Fruit fly (Drosophila melanogaster) whole organism, prepupa: ENCODE measurements around the gene dlp.
A peak's percentile ranks its signal among the peaks of the same experiment; 100 is the strongest.

Source experiments
- Blimp-1 ChIP-seq: fragments of 200-800 bp; sonication (Bioruptor generic); optimal IDR thresholded peaks from 3 replicates; lab custom pipeline; 2017; ENCODE audit warnings: missing biosample characterization, missing genetic modification characterization, mild to moderate bottlenecking, moderate library complexity, missing genetic modification reagents
- CG10631 ChIP-seq: fragments of 200-800 bp; sonication (Bioruptor generic); optimal IDR thresholded peaks from 2 replicates; lab custom pipeline; 2016; ENCODE audit warnings: missing biosample characterization, missing genetic modification characterization
- CG10669 ChIP-seq: fragments of 200-800 bp; sonication (Bioruptor generic); optimal IDR thresholded peaks from 3 replicates; lab custom pipeline; 2018; ENCODE audit warnings: missing biosample characterization, mild to moderate bottlenecking, missing genetic modification characterization, moderate library complexity
- CG11762 ChIP-seq: fragments of 200-800 bp; sonication (Bioruptor generic); optimal IDR thresholded peaks from 3 replicates; lab custom pipeline; 2016; ENCODE audit warnings: missing biosample characterization, missing genetic modification characterization; ENCODE audit not compliant: insufficient read depth
- CG15336 ChIP-seq: fragments of 200-800 bp; sonication (Bioruptor generic); IDR thresholded peaks from 2 replicates; pipeline ENCODE4 v1.3.6; 2022; ENCODE audit warnings: missing biosample characterization, missing genetic modification characterization
- CG1621 ChIP-seq: fragments of 200-800 bp; sonication (Bioruptor generic); optimal IDR thresholded peaks from 3 replicates; lab custom pipeline; 2018; ENCODE audit warnings: missing biosample characterization, mild to moderate bottlenecking, missing genetic modification characterization
- CG16779 ChIP-seq: fragments of 200-800 bp; sonication (Bioruptor generic); optimal IDR thresholded peaks from 3 replicates; lab custom pipeline; 2017; ENCODE audit warnings: missing biosample characterization, mild to moderate bottlenecking, missing genetic modification characterization
- CG3032 ChIP-seq: fragments of 200-800 bp; optimal IDR thresholded peaks from 2 replicates; lab custom pipeline; 2019; ENCODE audit warnings: missing biosample characterization, mild to moderate bottlenecking, missing genetic modification characterization, moderate library complexity
- CG31627 ChIP-seq: fragments of 200-800 bp; sonication (Bioruptor generic); optimal IDR thresholded peaks from 3 replicates; lab custom pipeline; 2016; ENCODE audit warnings: missing biosample characterization, missing genetic modification characterization
- CG32006 ChIP-seq: fragments of 200-800 bp; sonication (Bioruptor generic); optimal IDR thresholded peaks from 3 replicates; lab custom pipeline; 2017; ENCODE audit warnings: missing biosample characterization, mild to moderate bottlenecking, missing genetic modification characterization
- CG34406 ChIP-seq: fragments of 200-800 bp; sonication (Bioruptor generic); optimal IDR thresholded peaks from 3 replicates; lab custom pipeline; 2016; ENCODE audit warnings: missing biosample characterization, missing genetic modification characterization
- CG4318 ChIP-seq: fragments of 200-800 bp; sonication (Bioruptor generic); optimal IDR thresholded peaks from 3 replicates; lab custom pipeline; 2017; ENCODE audit warnings: missing biosample characterization, mild to moderate bottlenecking, missing genetic modification characterization
- CG6163 ChIP-seq: fragments of 200-800 bp; sonication (Bioruptor generic); IDR thresholded peaks from 3 replicates; pipeline ENCODE4 v1.3.6; 2022; ENCODE audit warnings: missing biosample characterization, missing genetic modification characterization
- CG6276 ChIP-seq: fragments of 200-800 bp; sonication (Bioruptor generic); optimal IDR thresholded peaks from 2 replicates; lab custom pipeline; 2017; ENCODE audit warnings: missing biosample characterization, mild to moderate bottlenecking, missing genetic modification characterization
- CG6792 ChIP-seq: fragments of 200-800 bp; sonication (Bioruptor generic); optimal IDR thresholded peaks from 3 replicates; lab custom pipeline; 2016; ENCODE audit warnings: missing biosample characterization, missing genetic modification characterization
- CG6808 ChIP-seq: fragments of 200-800 bp; sonication (Bioruptor generic); optimal IDR thresholded peaks from 3 replicates; lab custom pipeline; 2017; ENCODE audit warnings: missing biosample characterization, missing genetic modification characterization, mild to moderate bottlenecking, moderate library complexity, missing genetic modification reagents
- CG8119 ChIP-seq: fragments of 200-800 bp; sonication (Bioruptor generic); IDR thresholded peaks from 3 replicates; pipeline ENCODE4 v1.3.6; 2022; ENCODE audit warnings: missing biosample characterization, missing genetic modification characterization
- CG8319 ChIP-seq: fragments of 200-800 bp; sonication (Bioruptor generic); optimal IDR thresholded peaks from 3 replicates; lab custom pipeline; 2016; ENCODE audit warnings: missing biosample characterization, missing genetic modification characterization
- CG9139 ChIP-seq: fragments of 200-800 bp; sonication (Bioruptor generic); optimal IDR thresholded peaks from 3 replicates; lab custom pipeline; 2017; ENCODE audit warnings: missing biosample characterization, mild to moderate bottlenecking, missing genetic modification characterization
- Eip75B ChIP-seq: fragments of 200-800 bp; sonication (Bioruptor generic); optimal IDR thresholded peaks from 3 replicates; lab custom pipeline; 2016; ENCODE audit warnings: missing biosample characterization, missing genetic modification characterization
- Eip78C ChIP-seq: fragments of 200-800 bp; sonication (Bioruptor generic); peaks from one replicate; lab custom pipeline; 2016; ENCODE audit warnings: missing biosample characterization, missing genetic modification characterization
- Ets96B ChIP-seq: fragments of 200-800 bp; optimal IDR thresholded peaks from 2 replicates; lab custom pipeline; 2019; ENCODE audit warnings: missing biosample characterization, mild to moderate bottlenecking, missing genetic modification characterization, moderate library complexity
- Gug ChIP-seq: fragments of 200-800 bp; sonication (Bioruptor generic); IDR thresholded peaks from 2 replicates; pipeline ENCODE4 v1.3.6; 2022; ENCODE audit warnings: missing biosample characterization, missing genetic modification characterization
- Hr39 ChIP-seq: fragments of 200-800 bp; sonication (Bioruptor generic); optimal IDR thresholded peaks from 2 replicates; lab custom pipeline; 2016; ENCODE audit warnings: missing biosample characterization, missing genetic modification characterization
- Hr4 ChIP-seq: fragments of 200-800 bp; sonication (Bioruptor generic); optimal IDR thresholded peaks from 3 replicates; lab custom pipeline; 2016; ENCODE audit warnings: missing biosample characterization, missing genetic modification characterization
- Lpt ChIP-seq: fragments of 200-800 bp; sonication (Bioruptor generic); optimal IDR thresholded peaks from 3 replicates; lab custom pipeline; 2016; ENCODE audit warnings: missing biosample characterization, missing genetic modification characterization
- Met ChIP-seq: fragments of 200-800 bp; sonication (Bioruptor generic); optimal IDR thresholded peaks from 3 replicates; lab custom pipeline; 2016; ENCODE audit warnings: missing biosample characterization, missing genetic modification characterization
- OdsH ChIP-seq: fragments of 200-800 bp; sonication (Bioruptor generic); optimal IDR thresholded peaks from 3 replicates; lab custom pipeline; 2016; ENCODE audit warnings: missing biosample characterization, missing genetic modification characterization
- Smox ChIP-seq: fragments of 200-800 bp; sonication (Bioruptor generic); optimal IDR thresholded peaks from 3 replicates; lab custom pipeline; 2016; ENCODE audit warnings: missing biosample characterization, missing genetic modification characterization
- Sox14 ChIP-seq: fragments of 200-800 bp; sonication (Bioruptor generic); optimal IDR thresholded peaks from 3 replicates; lab custom pipeline; 2016; ENCODE audit warnings: missing biosample characterization, missing genetic modification characterization
- achi ChIP-seq: fragments of 200-800 bp; sonication (Bioruptor generic); optimal IDR thresholded peaks from 3 replicates; lab custom pipeline; 2016; ENCODE audit warnings: missing biosample characterization, missing genetic modification characterization
- acj6 ChIP-seq: fragments of 200-800 bp; sonication (Bioruptor generic); optimal IDR thresholded peaks from 3 replicates; lab custom pipeline; 2016; ENCODE audit warnings: missing biosample characterization, missing genetic modification characterization
- dsx ChIP-seq: fragments of 200-800 bp; optimal IDR thresholded peaks from 3 replicates; lab custom pipeline; 2019; ENCODE audit warnings: missing biosample characterization, mild to moderate bottlenecking, missing genetic modification characterization, moderate library complexity; ENCODE audit not compliant: poor library complexity, severe bottlenecking
- esn ChIP-seq: fragments of 200-800 bp; sonication (Bioruptor generic); optimal IDR thresholded peaks from 2 replicates; lab custom pipeline; 2016; ENCODE audit warnings: missing biosample characterization, mild to moderate bottlenecking, missing genetic modification characterization, moderate library complexity
- fd59A ChIP-seq: fragments of 200-800 bp; sonication (Bioruptor generic); optimal IDR thresholded peaks from 2 replicates; lab custom pipeline; 2017; ENCODE audit warnings: missing biosample characterization, mild to moderate bottlenecking, missing genetic modification characterization, missing genetic modification reagents
- fd85E ChIP-seq: fragments of 200-800 bp; sonication (Bioruptor generic); optimal IDR thresholded peaks from 3 replicates; lab custom pipeline; 2016; ENCODE audit warnings: missing biosample characterization, missing genetic modification characterization
- fkh ChIP-seq: fragments of 200-800 bp; sonication (Bioruptor generic); optimal IDR thresholded peaks from 3 replicates; lab custom pipeline; 2017; ENCODE audit warnings: missing biosample characterization, mild to moderate bottlenecking, missing genetic modification characterization, moderate library complexity
- lz ChIP-seq: fragments of 200-800 bp; sonication (Bioruptor generic); optimal IDR thresholded peaks from 3 replicates; lab custom pipeline; 2016; ENCODE audit warnings: missing biosample characterization, missing genetic modification characterization
- net ChIP-seq: fragments of 200-800 bp; sonication (Bioruptor generic); optimal IDR thresholded peaks from 3 replicates; lab custom pipeline; 2016; ENCODE audit warnings: missing biosample characterization, missing genetic modification characterization
- pdm3 ChIP-seq: fragments of 200-800 bp; sonication (Bioruptor generic); optimal IDR thresholded peaks from 3 replicates; lab custom pipeline; 2016; ENCODE audit warnings: missing biosample characterization, missing genetic modification characterization
- spab ChIP-seq: fragments of 200-800 bp; sonication (Bioruptor generic); optimal IDR thresholded peaks from 2 replicates; lab custom pipeline; 2017; ENCODE audit warnings: missing biosample characterization, mild to moderate bottlenecking, missing genetic modification characterization, missing genetic modification reagents
- ss ChIP-seq, 2 experiments: fragments of 200-800 bp; sonication (Bioruptor generic); optimal IDR thresholded peaks; 2 replicates in 1 of 2; 3 replicates in 1 of 2; lab custom pipeline; 2017 to 2018; ENCODE audit warnings: mild to moderate bottlenecking in 2 of 2, missing biosample characterization in 2 of 2, missing genetic modification characterization in 2 of 2, moderate library complexity in 1 of 2
- topi ChIP-seq: fragments of 200-800 bp; sonication (Bioruptor generic); optimal IDR thresholded peaks from 3 replicates; lab custom pipeline; 2016; ENCODE audit warnings: missing biosample characterization, missing genetic modification characterization
- vri ChIP-seq: fragments of 200-800 bp; sonication (Bioruptor generic); optimal IDR thresholded peaks from 3 replicates; lab custom pipeline; 2016; ENCODE audit warnings: missing biosample characterization, mild to moderate bottlenecking, missing genetic modification characterization

Gene dlp

DNA sequence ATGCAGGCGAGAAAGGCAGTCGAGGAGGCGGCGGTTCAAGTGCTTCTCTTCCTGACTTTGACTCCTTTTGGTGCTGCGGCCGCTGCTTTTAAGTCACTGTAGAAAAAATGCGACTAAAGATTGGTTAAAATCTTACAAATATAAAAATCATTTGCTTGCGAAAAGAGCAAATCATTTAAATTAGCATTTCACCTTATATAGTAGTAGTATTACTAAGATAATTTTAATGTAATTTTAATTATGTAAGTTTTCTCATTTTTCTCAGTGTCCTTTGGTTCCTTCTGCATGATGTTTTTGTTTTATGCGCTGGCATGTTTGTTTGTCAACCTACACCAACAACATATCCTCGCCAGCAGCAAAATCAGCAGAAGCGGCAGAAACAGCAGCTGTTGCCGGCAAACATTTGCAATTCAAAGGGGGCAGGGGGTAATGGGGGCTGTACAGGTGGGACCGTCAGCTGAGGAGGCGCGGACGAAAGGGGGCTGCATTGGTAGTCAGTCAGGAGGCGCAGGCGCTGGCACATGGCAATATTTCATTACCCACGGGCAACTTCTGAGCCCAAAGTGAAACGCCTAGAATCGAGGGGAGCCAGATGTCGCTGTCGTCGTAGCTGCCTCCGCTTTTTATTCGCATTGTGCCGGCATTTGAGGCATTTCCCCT lies 14.9 kb downstream of the dlp start (continued):
- peak; percentile 60 for TF ChIP-seq lz (GFP tag; lab: Kevin White, UChicago)
- TF ChIP-seq CG10631 = peak; percentile 83
- peak; percentile 57 for TF ChIP-seq CG34406 (GFP tag; lab: Kevin White, UChicago)
- peak; percentile 43 for TF ChIP-seq CG16779 (tag; lab: Kevin White, UChicago)
- TF ChIP-seq CG10669 (GFP tag; lab: Kevin White, UChicago) = peak; percentile 76
- TF ChIP-seq CG8119 (GFP tag; lab: Robert Waterston, UW) = peak; percentile 83
- peak; percentile 90 for TF ChIP-seq CG3032
- TF ChIP-seq CG4318 (GFP tag; lab: Kevin White, UChicago) = peak; percentile 43
- peak; percentile 65 for TF ChIP-seq CG32006 (GFP tag; lab: Kevin White, UChicago)
- TF ChIP-seq Hr39 = peak; percentile 38
- peak; percentile 67 for TF ChIP-seq acj6 (GFP tag; lab: Kevin White, UChicago)
- TF ChIP-seq CG6276 (GFP tag; lab: Kevin White, UChicago) = peak; percentile 23
- TF ChIP-seq fkh = no peak
- TF ChIP-seq net (GFP tag; lab: Kevin White, UChicago) = peak; percentile 60
- peak; percentile 75 for TF ChIP-seq CG6792

- TF ChIP-seq CG6808 (GFP tag; lab: Kevin White, UChicago) (peak; percentile 8), Hr39 (no peak), pdm3 (GFP tag; lab: Kevin White, UChicago) (peak; percentile 5), Lpt (no peak), Blimp-1 (GFP tag; lab: Kevin White, UChicago) (no peak), CG9139 (GFP tag; lab: Kevin White, UChicago) (no peak), CG8119 (GFP tag; lab: Robert Waterston, UW) (0 out of 3 replicates have a peak, but pooled peaks have one; percentile 19), CG10669 (GFP tag; lab: Kevin White, UChicago) (no peak), Hr4 (GFP tag; lab: Kevin White, UChicago) (peak; percentile 28), spab (GFP tag; lab: Kevin White, UChicago) (no peak), vri (GFP tag; lab: Kevin White, UChicago) (no peak), esn (GFP tag; lab: Kevin White, UChicago) (peak; percentile 15), Sox14 (peak; percentile 7), CG4318 (GFP tag; lab: Kevin White, UChicago) (peak; percentile 10), ss (GFP tag; optimal IDR thresholded peaks at IDR 0.05; lab: Kevin White, UChicago) (no peak), achi (GFP tag; lab: Kevin White, UChicago) (peak; percentile 30), Gug (GFP tag; lab: Robert Waterston, UW) (0 out of 2 replicates have a peak, but pooled peaks have one; percentile 29), CG16779 (tag; lab: Kevin White, UChicago) (no peak), lz (GFP tag; lab: Kevin White, UChicago) (no peak), fd85E (GFP tag; lab: Kevin White, UChicago) (no peak), CG8319 (GFP tag; lab: Kevin White, UChicago) (no peak), Met (GFP tag; lab: Kevin White, UChicago) (peak; percentile 14), CG10631 (peak; percentile 5), CG32006 (GFP tag; lab: Kevin White, UChicago) (peak; percentile 16), acj6 (GFP tag; lab: Kevin White, UChicago) (peak; percentile 20), CG6163 (no peak), Eip78C (GFP tag; lab: Kevin White, UChicago) (peak; percentile 67), Ets96B (peak; percentile 27), dsx (GFP tag; lab: Kevin White, UChicago) (no peak), CG1621 (no peak), OdsH (peak; percentile 19), Smox (no peak), CG31627 (peak; percentile 14), CG11762 (GFP tag; lab: Kevin White, UChicago) (no peak), CG15336 (GFP tag; lab: Robert Waterston, UW) (no peak), Eip75B (GFP tag; lab: Kevin White, UChicago) (peak; percentile 13), topi (GFP tag; lab: Kevin White, UChicago) (no peak), fd59A (GFP tag; lab: Kevin White, UChicago) (peak; percentile 3)
- TF ChIP-seq, all 60 proteins: peak for 19
Observed at dm6 chr3L:14648922-14649321, 16.5 kb downstream of the dlp start.
